Worm (Caenorhabditis elegans): ENCODE measurements around the gene unc-61.

Gene unc-61

ce11 chrV:14779644-14780043 is 45.6 kb upstream of the unc-61 start, which contains the start of the genes scrm-7 and Y50E8A.10:
Gene scrm-7 (minus strand): TSS chrV:14779744.
Gene Y50E8A.10 (plus strand): TSS chrV:14779996.
- TF ChIP-seq aly-2 (tag; optimal IDR thresholded peaks at IDR 0.05) (no peak), lin-14 (GFP tag; optimal IDR thresholded peaks at IDR 0.05) (no peak), swsn-7 (tag; optimal IDR thresholded peaks at IDR 0.05) (no peak), fkh-10 (GFP tag; optimal IDR thresholded peaks at IDR 0.05) (no peak), xbp-1 (tag; optimal IDR thresholded peaks at IDR 0.05) (no peak), hlh-4 (tag; optimal IDR thresholded peaks at IDR 0.05) (no peak), egl-13 (tag; optimal IDR thresholded peaks at IDR 0.05) (no peak), unc-86 (tag; optimal IDR thresholded peaks at IDR 0.05) (no peak), ztf-4 (tag; optimal IDR thresholded peaks at IDR 0.05) (no peak), lir-3 (tag; optimal IDR thresholded peaks at IDR 0.05; ENCODE audit: poor library complexity) (no peak), aha-1 (tag; optimal IDR thresholded peaks at IDR 0.05) (no peak), ceh-90 (tag; optimal IDR thresholded peaks at IDR 0.05) (no peak), unc-62 (GFP tag; optimal IDR thresholded peaks at IDR 0.05) (no peak)

- TF ChIP-seq isw-1 (GFP tag; IDR thresholded peaks at IDR 0.05) (no peak), dpl-1 (GFP tag; optimal IDR thresholded peaks at IDR 0.05) (peak in 2 of 3 experiments; percentile 1 to 11), F16B12.6 (tag; optimal IDR thresholded peaks at IDR 0.05) (no peak), lin-35 (GFP tag; optimal IDR thresholded peaks at IDR 0.05) (peak; percentile 22 to 33), pqm-1 (tag; optimal IDR thresholded peaks at IDR 0.05) (no peak), jun-1 (tag; optimal IDR thresholded peaks at IDR 0.05) (peak; percentile 21), aha-1 (tag; optimal IDR thresholded peaks at IDR 0.05) (no peak), ceh-63 (GFP tag; optimal IDR thresholded peaks at IDR 0.05) (no peak), swsn-7 (tag; optimal IDR thresholded peaks at IDR 0.05) (no peak), C34B4.2 (tag; optimal IDR thresholded peaks at IDR 0.05) (no peak), nhr-47 (tag; optimal IDR thresholded peaks at IDR 0.05) (no peak), snpc-4 (tag; optimal IDR thresholded peaks at IDR 0.05) (no peak), aly-2 (tag; optimal IDR thresholded peaks at IDR 0.05) (no peak), egl-13 (tag; optimal IDR thresholded peaks at IDR 0.05) (no peak), nhr-28 (tag; optimal IDR thresholded peaks at IDR 0.05) (no peak), nhr-11 (tag; optimal IDR thresholded peaks at IDR 0.05) (no peak), lir-3 (tag; optimal IDR thresholded peaks at IDR 0.05; ENCODE audit: poor library complexity) (no peak), ama-1 (optimal IDR thresholded peaks at IDR 0.05) (no peak), vab-15 (tag; optimal IDR thresholded peaks at IDR 0.05) (no peak), ceh-88 (GFP tag; IDR thresholded peaks at IDR 0.05) (no peak), pax-3 (tag; optimal IDR thresholded peaks at IDR 0.05) (no peak), mep-1 (tag; optimal IDR thresholded peaks at IDR 0.05) (no peak), nhr-12 (tag; optimal IDR thresholded peaks at IDR 0.05) (no peak), egl-27 (tag; optimal IDR thresholded peaks at IDR 0.05) (no peak), hlh-17 (GFP tag; optimal IDR thresholded peaks at IDR 0.05; ENCODE audit: borderline replicate concordance) (no peak), rnt-1 (tag; optimal IDR thresholded peaks at IDR 0.05) (peak; percentile 36), mab-9 (GFP tag; IDR thresholded peaks at IDR 0.05) (no peak), Y116A8C.19 (tag; optimal IDR thresholded peaks at IDR 0.05; ENCODE audit: borderline replicate concordance) (no peak), sox-4 (tag; optimal IDR thresholded peaks at IDR 0.05) (no peak), unc-62 (GFP tag; optimal IDR thresholded peaks at IDR 0.05) (no peak), ets-5 (GFP tag; IDR thresholded peaks at IDR 0.05) (no peak), elt-2 (tag; optimal IDR thresholded peaks at IDR 0.05) (no peak), ztf-4 (tag; optimal IDR thresholded peaks at IDR 0.05) (no peak), snu-23 (GFP tag; optimal IDR thresholded peaks at IDR 0.05) (no peak), C16A3.4 (tag; optimal IDR thresholded peaks at IDR 0.05) (no peak), pag-3 (tag; optimal IDR thresholded peaks at IDR 0.05; ENCODE audit: borderline replicate concordance, insufficient read depth) (no peak), nhr-84 (tag; optimal IDR thresholded peaks at IDR 0.05) (no peak), skn-1 (tag; optimal IDR thresholded peaks at IDR 0.05) (peak; percentile 83), unc-98 (GFP tag; IDR thresholded peaks at IDR 0.05) (no peak), elt-3 (tag; optimal IDR thresholded peaks at IDR 0.05) (peak in 2 of 6 experiments; percentile 10 to 44), xbp-1 (tag; optimal IDR thresholded peaks at IDR 0.05) (no peak), sup-37 (GFP tag; optimal IDR thresholded peaks at IDR 0.05) (no peak), nhr-71 (tag; optimal IDR thresholded peaks at IDR 0.05) (no peak), C04F5.9 (tag; optimal IDR thresholded peaks at IDR 0.05) (no peak), ces-1 (GFP tag; optimal IDR thresholded peaks at IDR 0.05) (no peak)
Observed at ce11 chrV:14773048-14773447, 39.0 kb upstream of the unc-61 start, which contains the start of gene haf-7. Gene haf-7 (plus strand): TSS chrV:14773258.
